Fruit fly (Drosophila melanogaster) whole organism, prepupa: ENCODE measurements around the gene Cyp6v1.

Experiments
- Blimp-1 ChIP-seq: fragments of 200-800 bp; sonication (Bioruptor generic); optimal IDR thresholded peaks from 3 replicates; lab custom pipeline; 2017; ENCODE audit warnings: missing biosample characterization, missing genetic modification characterization, mild to moderate bottlenecking, moderate library complexity, missing genetic modification reagents
- CG11294 ChIP-seq: fragments of 200-800 bp; sonication (Bioruptor generic); IDR thresholded peaks from 2 replicates; pipeline ENCODE4 v1.3.6; 2022; ENCODE audit warnings: missing biosample characterization, missing genetic modification characterization
- CG11762 ChIP-seq: fragments of 200-800 bp; sonication (Bioruptor generic); optimal IDR thresholded peaks from 3 replicates; lab custom pipeline; 2016; ENCODE audit warnings: missing biosample characterization, missing genetic modification characterization; ENCODE audit not compliant: insufficient read depth
- CG11902 ChIP-seq: fragments of 200-800 bp; sonication (Bioruptor generic); optimal IDR thresholded peaks from 3 replicates; lab custom pipeline; 2016; ENCODE audit warnings: missing biosample characterization, missing genetic modification characterization
- CG1621 ChIP-seq: fragments of 200-800 bp; sonication (Bioruptor generic); optimal IDR thresholded peaks from 3 replicates; lab custom pipeline; 2018; ENCODE audit warnings: missing biosample characterization, mild to moderate bottlenecking, missing genetic modification characterization
- CG16779 ChIP-seq: fragments of 200-800 bp; sonication (Bioruptor generic); optimal IDR thresholded peaks from 3 replicates; lab custom pipeline; 2017; ENCODE audit warnings: missing biosample characterization, mild to moderate bottlenecking, missing genetic modification characterization
- CG3032 ChIP-seq: fragments of 200-800 bp; optimal IDR thresholded peaks from 2 replicates; lab custom pipeline; 2019; ENCODE audit warnings: missing biosample characterization, mild to moderate bottlenecking, missing genetic modification characterization, moderate library complexity
- CG31627 ChIP-seq: fragments of 200-800 bp; sonication (Bioruptor generic); optimal IDR thresholded peaks from 3 replicates; lab custom pipeline; 2016; ENCODE audit warnings: missing biosample characterization, missing genetic modification characterization
- CG3919 ChIP-seq: fragments of 200-800 bp; sonication (Bioruptor generic); optimal IDR thresholded peaks from 3 replicates; lab custom pipeline; 2016; ENCODE audit warnings: missing biosample characterization, missing genetic modification characterization
- CG6163 ChIP-seq: fragments of 200-800 bp; sonication (Bioruptor generic); IDR thresholded peaks from 3 replicates; pipeline ENCODE4 v1.3.6; 2022; ENCODE audit warnings: missing biosample characterization, missing genetic modification characterization
- CG6792 ChIP-seq: fragments of 200-800 bp; sonication (Bioruptor generic); optimal IDR thresholded peaks from 3 replicates; lab custom pipeline; 2016; ENCODE audit warnings: missing biosample characterization, missing genetic modification characterization
- CG8119 ChIP-seq: fragments of 200-800 bp; sonication (Bioruptor generic); IDR thresholded peaks from 3 replicates; pipeline ENCODE4 v1.3.6; 2022; ENCODE audit warnings: missing biosample characterization, missing genetic modification characterization
- CG8632 ChIP-seq: fragments of 200-800 bp; sonication (Bioruptor generic); optimal IDR thresholded peaks from 3 replicates; lab custom pipeline; 2016; ENCODE audit warnings: missing biosample characterization, missing genetic modification characterization
- Eip93F ChIP-seq: fragments of 200-800 bp; sonication (Bioruptor generic); optimal IDR thresholded peaks from 2 replicates; lab custom pipeline; 2016; ENCODE audit warnings: missing biosample characterization, mild to moderate bottlenecking, missing genetic modification characterization
- Ets96B ChIP-seq: fragments of 200-800 bp; optimal IDR thresholded peaks from 2 replicates; lab custom pipeline; 2019; ENCODE audit warnings: missing biosample characterization, mild to moderate bottlenecking, missing genetic modification characterization, moderate library complexity
- Gug ChIP-seq: fragments of 200-800 bp; sonication (Bioruptor generic); IDR thresholded peaks from 2 replicates; pipeline ENCODE4 v1.3.6; 2022; ENCODE audit warnings: missing biosample characterization, missing genetic modification characterization
- Hr39 ChIP-seq: fragments of 200-800 bp; sonication (Bioruptor generic); optimal IDR thresholded peaks from 2 replicates; lab custom pipeline; 2016; ENCODE audit warnings: missing biosample characterization, missing genetic modification characterization
- Lpt ChIP-seq: fragments of 200-800 bp; sonication (Bioruptor generic); optimal IDR thresholded peaks from 3 replicates; lab custom pipeline; 2016; ENCODE audit warnings: missing biosample characterization, missing genetic modification characterization
- Smox ChIP-seq: fragments of 200-800 bp; sonication (Bioruptor generic); optimal IDR thresholded peaks from 3 replicates; lab custom pipeline; 2016; ENCODE audit warnings: missing biosample characterization, missing genetic modification characterization
- Sox102F ChIP-seq: fragments of 200-800 bp; sonication (Bioruptor generic); optimal IDR thresholded peaks from 2 replicates; lab custom pipeline; 2016; ENCODE audit warnings: missing biosample characterization, mild to moderate bottlenecking, missing genetic modification characterization
- Sox15 ChIP-seq: fragments of 200-800 bp; sonication (Bioruptor generic); optimal IDR thresholded peaks from 3 replicates; lab custom pipeline; 2016; ENCODE audit warnings: missing biosample characterization, missing genetic modification characterization
- achi ChIP-seq: fragments of 200-800 bp; sonication (Bioruptor generic); optimal IDR thresholded peaks from 3 replicates; lab custom pipeline; 2016; ENCODE audit warnings: missing biosample characterization, missing genetic modification characterization
- cyc ChIP-seq: fragments of 200-800 bp; sonication (Bioruptor generic); optimal IDR thresholded peaks from 3 replicates; lab custom pipeline; 2016; ENCODE audit warnings: missing biosample characterization, missing genetic modification characterization
- dac ChIP-seq: fragments of 200-800 bp; sonication (Bioruptor generic); optimal IDR thresholded peaks from 2 replicates; lab custom pipeline; 2017; ENCODE audit warnings: missing biosample characterization, mild to moderate bottlenecking, missing genetic modification characterization
- dsx ChIP-seq: fragments of 200-800 bp; optimal IDR thresholded peaks from 3 replicates; lab custom pipeline; 2019; ENCODE audit warnings: missing biosample characterization, mild to moderate bottlenecking, missing genetic modification characterization, moderate library complexity; ENCODE audit not compliant: poor library complexity, severe bottlenecking
- eg ChIP-seq: fragments of 200-800 bp; sonication (Bioruptor generic); IDR thresholded peaks from 3 replicates; pipeline ENCODE4 v1.3.6; 2022; ENCODE audit warnings: missing biosample characterization, missing genetic modification characterization
- esn ChIP-seq: fragments of 200-800 bp; sonication (Bioruptor generic); optimal IDR thresholded peaks from 2 replicates; lab custom pipeline; 2016; ENCODE audit warnings: missing biosample characterization, mild to moderate bottlenecking, missing genetic modification characterization, moderate library complexity
- fkh ChIP-seq: fragments of 200-800 bp; sonication (Bioruptor generic); optimal IDR thresholded peaks from 3 replicates; lab custom pipeline; 2017; ENCODE audit warnings: missing biosample characterization, mild to moderate bottlenecking, missing genetic modification characterization, moderate library complexity
- ss ChIP-seq, 2 experiments: fragments of 200-800 bp; sonication (Bioruptor generic); optimal IDR thresholded peaks; 2 replicates in 1 of 2; 3 replicates in 1 of 2; lab custom pipeline; 2017 to 2018; ENCODE audit warnings: mild to moderate bottlenecking in 2 of 2, missing biosample characterization in 2 of 2, missing genetic modification characterization in 2 of 2, moderate library complexity in 1 of 2
- topi ChIP-seq: fragments of 200-800 bp; sonication (Bioruptor generic); optimal IDR thresholded peaks from 3 replicates; lab custom pipeline; 2016; ENCODE audit warnings: missing biosample characterization, missing genetic modification characterization
- vri ChIP-seq: fragments of 200-800 bp; sonication (Bioruptor generic); optimal IDR thresholded peaks from 3 replicates; lab custom pipeline; 2016; ENCODE audit warnings: missing biosample characterization, mild to moderate bottlenecking, missing genetic modification characterization

The Cyp6v1 gene

dm6 chrX:20656535-20657350 is at the start of gene Cyp6v1 (continued):
- peak; percentile 86 for TF ChIP-seq topi (GFP tag; lab: Kevin White, UChicago)
- TF ChIP-seq CG8119 = peak; percentile 31; the same call in 1 of the 3 replicates
- TF ChIP-seq Ets96B = peak; percentile 64
- peak; percentile 56 to 77 for TF ChIP-seq ss (GFP tag; optimal IDR thresholded peaks at IDR 0.05; lab: Kevin White, UChicago)
- TF ChIP-seq fkh (GFP tag; lab: Kevin White, UChicago) = peak; percentile 20
- peak; percentile 77 for TF ChIP-seq cyc (GFP tag; lab: Kevin White, UChicago)
- peak; percentile 61; the same call in 2 of the 3 replicates for TF ChIP-seq CG6163 (GFP tag; lab: Robert Waterston, UW)
- peak; percentile 63 for TF ChIP-seq CG11902 (GFP tag; lab: Kevin White, UChicago)
- peak; percentile 77 for TF ChIP-seq Hr39 (GFP tag; lab: Kevin White, UChicago)
- TF ChIP-seq Blimp-1 = peak; percentile 83
- TF ChIP-seq, all 60 proteins: peak for 54

DNA sequence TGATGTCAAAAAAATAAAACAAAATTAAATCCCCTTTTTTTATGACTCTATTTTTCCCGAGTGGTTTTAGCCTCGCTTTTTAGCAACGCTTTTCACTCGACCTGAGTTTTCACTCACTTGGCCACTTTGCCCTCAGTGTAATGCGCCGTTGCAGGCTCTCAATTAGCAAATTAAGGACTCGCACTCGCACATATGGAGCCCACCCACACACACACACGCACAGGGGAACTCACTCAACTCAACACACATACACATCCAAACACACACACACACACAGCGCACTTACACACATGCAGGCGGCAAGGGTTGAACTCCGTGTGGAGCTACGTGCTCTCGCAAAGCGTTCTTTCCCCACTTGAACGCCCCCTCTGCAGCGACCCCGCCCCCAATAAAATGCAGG is 43.9 kb upstream of the Cyp6v1 start:
- no peak for TF ChIP-seq dac (GFP tag; lab: Kevin White, UChicago)
- TF ChIP-seq CG6792 (GFP tag; lab: Kevin White, UChicago) = no peak
- TF ChIP-seq Smox (GFP tag; lab: Kevin White, UChicago) = no peak
- TF ChIP-seq CG8119 = no peak
- no peak for TF ChIP-seq ss (GFP tag; optimal IDR thresholded peaks at IDR 0.05; lab: Kevin White, UChicago)
- no peak for TF ChIP-seq CG31627 (GFP tag; lab: Kevin White, UChicago)

DNA sequence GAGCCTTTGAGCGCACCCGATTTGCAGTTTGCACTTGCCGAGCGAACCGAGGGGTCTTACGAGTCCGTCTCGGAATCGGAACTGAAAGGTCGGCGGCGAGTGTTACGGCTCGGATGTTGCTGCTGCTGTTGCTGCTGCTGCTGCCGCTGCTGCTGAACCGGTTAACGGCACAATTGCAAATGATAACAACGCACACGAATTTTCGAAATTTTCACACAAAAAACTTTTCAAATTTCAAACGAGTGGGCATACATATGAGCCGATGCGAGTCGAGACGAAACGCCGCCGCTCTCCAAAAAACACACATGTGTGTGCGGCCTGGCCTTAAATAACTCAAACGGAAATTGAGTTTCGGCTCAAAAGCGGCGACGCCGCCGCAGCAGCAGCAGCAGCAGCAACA is 33.2 kb upstream of the Cyp6v1 start, which contains the start of gene RunxA:
Gene RunxA, minus strand, starts transcription at position 101 of the 400 bp plus-strand sequence.
- TF ChIP-seq CG1621 (tag; lab: Kevin White, UChicago) (no peak), CG11762 (GFP tag; lab: Kevin White, UChicago) (no peak), fkh (GFP tag; lab: Kevin White, UChicago) (no peak), CG8632 (no peak), dsx (no peak), esn (GFP tag; lab: Kevin White, UChicago) (no peak), Eip93F (GFP tag; lab: Kevin White, UChicago) (no peak)

DNA sequence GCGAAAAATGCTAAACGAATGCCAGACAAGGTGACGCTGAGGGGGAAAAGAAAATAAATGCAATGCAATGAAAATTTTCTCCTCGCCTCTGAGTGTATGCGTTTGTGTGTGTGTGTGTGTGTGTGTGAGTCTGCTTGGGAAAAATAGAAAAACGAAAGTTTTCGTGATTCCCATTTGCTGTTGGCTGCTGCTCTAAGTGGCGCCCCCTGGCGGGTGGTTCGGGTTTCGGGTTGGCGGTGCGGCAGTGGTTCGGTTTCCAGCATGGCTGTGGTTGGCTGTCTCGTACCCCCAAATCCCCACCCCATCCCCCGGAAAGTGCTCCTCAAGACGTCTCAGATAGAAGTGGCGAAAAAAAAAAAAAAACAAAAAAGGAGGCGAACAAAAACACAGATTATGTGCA is 27.6 kb upstream of the Cyp6v1 start:
- TF ChIP-seq esn (GFP tag; lab: Kevin White, UChicago) (no peak), CG11294 (no peak)

- no peak for TF ChIP-seq vri (GFP tag; lab: Kevin White, UChicago)
- no peak for TF ChIP-seq eg
- no peak for TF ChIP-seq CG6792 (GFP tag; lab: Kevin White, UChicago)
- TF ChIP-seq Eip93F (GFP tag; lab: Kevin White, UChicago) = no peak
- no peak for TF ChIP-seq Lpt (GFP tag; lab: Kevin White, UChicago)
- TF ChIP-seq cyc (GFP tag; lab: Kevin White, UChicago) = no peak
- TF ChIP-seq dac (GFP tag; lab: Kevin White, UChicago) = no peak
- no peak for TF ChIP-seq CG16779 (tag; lab: Kevin White, UChicago)
- no peak for TF ChIP-seq achi
- TF ChIP-seq CG3919 (GFP tag; lab: Kevin White, UChicago) = no peak
- TF ChIP-seq Sox102F (GFP tag; lab: Kevin White, UChicago) = no peak
- TF ChIP-seq CG8632 = no peak
- no peak for TF ChIP-seq Smox (GFP tag; lab: Kevin White, UChicago)
- no peak for TF ChIP-seq CG3032 (tag; lab: Kevin White, UChicago)
- no peak for TF ChIP-seq Blimp-1
- TF ChIP-seq Sox15 = no peak
- no peak for TF ChIP-seq Ets96B
- TF ChIP-seq Gug (GFP tag; lab: Robert Waterston, UW) = no peak
Measured at dm6 chrX:20631160-20631559, 25.8 kb upstream of the Cyp6v1 start.
